Fruit fly (Drosophila melanogaster) whole organism: Measurements from ENCODE around the gene por.

Experiments used
- CG8478 ChIP-seq: fragments of >200 bp; optimal IDR thresholded peaks from 2 replicates; lab custom pipeline; 2018; ENCODE audit warnings: inconsistent platforms
- Dll ChIP-seq: fragments of >200 bp; optimal IDR thresholded peaks from 2 replicates; lab custom pipeline; 2017
- pan ChIP-seq: fragments of >200 bp; optimal IDR thresholded peaks from 2 replicates; lab custom pipeline; 2017
- psq ChIP-seq: fragments of >200 bp; optimal IDR thresholded peaks from 2 replicates; lab custom pipeline; 2017
- usp ChIP-seq: fragments of >200 bp; optimal IDR thresholded peaks from 2 replicates; lab custom pipeline; 2017; ENCODE audit warnings: missing biosample characterization, missing genetic modification characterization, mixed read lengths

DNA sequence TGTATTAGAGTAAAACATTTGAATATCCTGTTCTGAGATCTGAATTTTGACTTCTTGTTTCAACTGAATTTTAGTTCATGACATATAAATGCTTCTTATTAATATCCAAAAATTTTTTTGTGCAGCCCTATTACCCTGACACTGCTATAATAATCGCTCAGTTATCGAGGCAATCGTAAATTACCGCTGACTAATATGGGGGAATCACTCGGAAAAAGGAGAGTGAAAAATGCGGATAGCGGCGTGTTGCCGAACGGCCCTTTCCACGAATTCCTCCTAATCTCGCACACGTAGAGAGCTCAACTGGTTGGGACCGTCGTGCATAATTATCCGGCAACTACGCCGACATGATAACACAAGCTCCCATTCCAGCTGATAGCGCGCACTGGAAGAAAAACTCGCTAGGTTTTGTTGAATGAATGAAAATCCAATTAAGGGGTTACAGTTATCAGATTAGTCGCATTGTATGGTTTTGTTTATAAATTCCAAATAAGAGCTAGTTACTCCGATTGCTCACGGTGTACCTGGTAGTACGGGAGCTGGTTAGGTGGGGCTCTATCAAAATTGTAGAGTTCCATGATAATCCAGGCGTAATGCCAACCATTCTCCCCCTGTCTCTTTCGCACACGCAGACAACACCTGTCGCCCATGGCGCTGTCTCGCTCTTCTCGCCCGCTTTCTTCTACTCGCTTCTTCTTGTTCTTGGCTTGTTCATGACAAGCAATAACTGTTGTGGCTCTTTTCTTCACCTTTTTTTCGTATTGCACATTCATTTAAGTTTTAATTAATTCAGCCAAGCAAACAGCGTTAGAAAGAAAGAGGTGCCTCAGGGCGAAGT lies 11.6 kb downstream of the por start:
- TF ChIP-seq usp (GFP tag; lab: Kevin White, UChicago) (no peak), Dll (lab: Kevin White, UChicago) (no peak), CG8478 (peak; percentile 40), pan (lab: Kevin White, UChicago) (no peak), psq (lab: Kevin White, UChicago) (no peak)
